Worm (Caenorhabditis elegans): ENCODE measurements around the gene T07G12.2.

ce11 chrIV:10515128-10515527 lies 15.4 kb upstream of the T07G12.2 start, which contains the start of gene C02F4.4:
- TF ChIP-seq madf-3 (GFP tag; IDR thresholded peaks at IDR 0.05) (no peak), ceh-100 (GFP tag; IDR thresholded peaks at IDR 0.05) (no peak), snpc-3.4 (tag; optimal IDR thresholded peaks at IDR 0.05) (no peak), unc-130 (GFP tag; optimal IDR thresholded peaks at IDR 0.05) (no peak), ama-1 (optimal IDR thresholded peaks at IDR 0.05) (no peak), ama-1 (GFP tag; optimal IDR thresholded peaks at IDR 0.05) (no peak), tbx-9 (tag; optimal IDR thresholded peaks at IDR 0.05; ENCODE audit: borderline replicate concordance) (no peak), Y56A3A.18 (GFP tag; IDR thresholded peaks at IDR 0.05) (no peak)
